Worm (Caenorhabditis elegans): ENCODE measurements around the gene C07D8.6.
A peak's percentile ranks its signal among the peaks of the same experiment; 100 is the strongest.

The C07D8.6 gene

DNA sequence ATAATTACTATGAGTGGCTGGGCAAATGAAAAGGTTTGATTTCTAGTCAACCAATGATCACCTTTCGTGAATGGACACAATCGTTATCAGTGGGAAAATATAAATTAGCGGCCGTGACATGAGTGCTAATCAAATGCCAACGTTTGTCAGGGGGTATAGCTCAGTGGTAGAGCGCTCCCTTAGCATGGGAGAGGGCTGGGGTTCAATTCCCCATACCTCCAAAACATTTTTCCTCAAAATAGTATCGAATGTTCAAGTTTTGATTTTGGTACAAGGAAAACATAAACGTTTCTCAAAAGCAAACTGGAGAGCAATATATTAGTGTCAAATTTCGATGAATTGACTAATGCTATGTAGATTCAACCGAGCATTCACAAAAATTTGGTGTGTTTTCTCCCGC is 17.7 kb upstream of the C07D8.6 start:
- peak; percentile 23 for TF ChIP-seq crh-2 (tag; optimal IDR thresholded peaks at IDR 0.05)
- peak; percentile 24 for TF ChIP-seq nhr-129 (tag; optimal IDR thresholded peaks at IDR 0.05)
- TF ChIP-seq F13H6.1 (tag; optimal IDR thresholded peaks at IDR 0.05) = peak; percentile 39
- no peak for TF ChIP-seq mdl-1 (tag; optimal IDR thresholded peaks at IDR 0.05)
- no peak for TF ChIP-seq skn-1 (tag; optimal IDR thresholded peaks at IDR 0.05)
- no peak for TF ChIP-seq elt-1 (tag; optimal IDR thresholded peaks at IDR 0.05)
- peak; percentile 34 for TF ChIP-seq nhr-10 (tag; optimal IDR thresholded peaks at IDR 0.05)
- TF ChIP-seq sem-4 (tag; optimal IDR thresholded peaks at IDR 0.05) = no peak
- no peak for TF ChIP-seq lin-13 (GFP tag; optimal IDR thresholded peaks at IDR 0.05)
- no peak for TF ChIP-seq nhr-11 (tag; optimal IDR thresholded peaks at IDR 0.05)
- TF ChIP-seq zag-1 (tag; optimal IDR thresholded peaks at IDR 0.05) = no peak
- TF ChIP-seq nhr-77 (tag; optimal IDR thresholded peaks at IDR 0.05) = no peak
- peak; percentile 25 for TF ChIP-seq fos-1 (tag; optimal IDR thresholded peaks at IDR 0.05)
- TF ChIP-seq mab-5 (tag; optimal IDR thresholded peaks at IDR 0.05) = no peak
- no peak for TF ChIP-seq unc-39 (tag; optimal IDR thresholded peaks at IDR 0.05)
- TF ChIP-seq sma-9 (GFP tag; optimal IDR thresholded peaks at IDR 0.05) = peak; percentile 62
- no peak for TF ChIP-seq sma-9 (tag; optimal IDR thresholded peaks at IDR 0.05)
- TF ChIP-seq nhr-21 (tag; optimal IDR thresholded peaks at IDR 0.05) = peak; percentile 53
- peak; percentile 52 for TF ChIP-seq sma-3 (GFP tag; optimal IDR thresholded peaks at IDR 0.05)
- TF ChIP-seq lsy-2 (tag; optimal IDR thresholded peaks at IDR 0.05) = peak in 1 of 2 experiments; percentile 30

DNA sequence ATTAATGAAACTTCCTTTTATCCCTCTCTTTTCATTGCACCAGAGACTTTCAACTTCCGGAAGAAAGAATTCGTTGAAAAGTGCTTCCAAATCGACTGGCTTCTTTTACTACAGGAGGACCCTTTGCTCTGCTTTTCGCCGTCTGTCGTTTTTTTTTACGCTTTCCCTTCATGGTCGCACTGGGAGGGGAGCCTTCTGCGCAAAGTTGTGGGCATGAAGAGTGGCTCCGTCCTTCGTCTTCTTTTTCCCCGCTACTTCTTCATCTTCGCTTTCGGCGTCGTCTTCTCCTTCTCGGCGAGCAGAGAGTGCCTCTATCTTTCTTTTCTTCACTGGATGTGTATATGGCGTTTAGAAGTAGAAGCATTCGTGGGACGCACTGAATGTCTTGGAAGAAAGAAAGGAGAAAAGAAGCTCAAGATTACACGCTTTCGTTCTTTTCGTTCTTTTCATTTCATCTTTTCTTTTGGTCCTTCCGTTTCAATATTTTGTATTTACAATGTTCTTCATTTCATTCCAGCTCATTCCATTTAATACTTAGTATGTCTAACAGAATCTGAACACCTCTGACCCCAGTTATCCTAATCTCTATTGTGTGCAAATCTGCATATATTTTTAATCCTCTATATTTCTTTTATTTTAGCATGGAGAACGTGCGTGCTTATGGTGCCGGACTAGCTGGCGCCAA is 14.2 kb upstream of the C07D8.6 start, which contains the start of gene sng-1:
sng-1 (plus strand) TSS at position 635 of the 685 bp plus-strand sequence.
- TF ChIP-seq lsy-2 (tag; optimal IDR thresholded peaks at IDR 0.05) (peak in 1 of 2 experiments; percentile 13), unc-55 (GFP tag; optimal IDR thresholded peaks at IDR 0.05) (peak; percentile 23), R02D3.7 (tag; optimal IDR thresholded peaks at IDR 0.05) (no peak), nhr-129 (tag; optimal IDR thresholded peaks at IDR 0.05) (peak; percentile 5), zag-1 (tag; optimal IDR thresholded peaks at IDR 0.05) (peak; percentile 40), F13H6.1 (tag; optimal IDR thresholded peaks at IDR 0.05) (peak; percentile 29), ceh-16 (tag; optimal IDR thresholded peaks at IDR 0.05) (no peak), C34F6.9 (tag; optimal IDR thresholded peaks at IDR 0.05) (peak; percentile 43)

DNA sequence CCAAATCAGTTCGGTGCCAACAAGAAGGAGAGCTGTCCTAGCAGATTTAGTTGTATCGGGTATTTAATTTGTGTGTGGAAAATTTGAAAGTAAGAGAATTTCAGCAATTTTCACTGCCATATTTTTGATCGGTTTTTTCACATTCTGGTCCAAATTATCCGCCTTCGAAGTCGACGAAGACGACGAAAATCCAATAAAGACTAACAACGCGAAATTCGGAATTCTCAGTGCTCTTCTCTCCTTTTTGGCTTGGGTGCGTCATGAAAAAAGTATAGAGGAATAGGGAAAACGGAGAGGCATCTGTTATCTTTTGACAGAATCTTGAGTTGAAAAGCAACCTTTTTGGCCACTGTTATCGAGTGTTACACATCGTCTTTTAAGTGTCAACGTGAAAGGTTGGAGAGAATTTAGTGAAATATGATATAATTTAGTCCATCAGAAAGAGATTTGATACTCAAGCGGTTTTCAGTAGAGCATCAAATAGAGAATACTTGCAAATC is 13.2 kb upstream of the C07D8.6 start:
- TF ChIP-seq nhr-10 (tag; optimal IDR thresholded peaks at IDR 0.05) (no peak), unc-55 (GFP tag; optimal IDR thresholded peaks at IDR 0.05) (peak; percentile 20)

DNA sequence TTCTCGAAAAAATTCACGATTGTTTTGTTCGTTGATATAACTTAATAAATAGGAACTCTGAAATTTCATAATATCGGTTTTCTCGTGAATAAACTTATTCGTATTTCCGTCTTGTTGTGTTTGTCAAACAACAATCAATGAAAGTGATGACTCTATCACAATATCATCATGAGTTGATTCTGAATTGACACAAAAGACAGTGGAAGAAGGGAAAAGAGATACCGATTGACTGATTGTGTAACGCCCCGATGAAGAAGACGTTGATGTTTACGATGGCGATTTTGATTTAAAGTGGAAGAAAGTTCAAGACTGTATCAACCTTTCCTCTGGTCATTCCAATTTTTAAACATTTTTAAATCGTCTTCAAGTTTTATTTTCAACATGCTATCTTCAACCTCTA is 11.7 kb upstream of the C07D8.6 start, which contains the start of gene ttr-59:
ttr-59 (plus strand) TSS at position 218 of the 400 bp plus-strand sequence.
- TF ChIP-seq nhr-21 (tag; optimal IDR thresholded peaks at IDR 0.05) (peak; percentile 25), blmp-1 (tag; optimal IDR thresholded peaks at IDR 0.05; ENCODE audit: insufficient read depth) (peak; percentile 69), fos-1 (tag; optimal IDR thresholded peaks at IDR 0.05) (no peak), lin-39 (tag; optimal IDR thresholded peaks at IDR 0.05) (no peak), peb-1 (tag; optimal IDR thresholded peaks at IDR 0.05) (no peak), mbf-1 (tag; optimal IDR thresholded peaks at IDR 0.05) (no peak), F13H6.1 (tag; optimal IDR thresholded peaks at IDR 0.05) (no peak), zag-1 (tag; optimal IDR thresholded peaks at IDR 0.05) (no peak), nhr-6 (tag; optimal IDR thresholded peaks at IDR 0.05) (no peak), ceh-82 (tag; optimal IDR thresholded peaks at IDR 0.05) (no peak), nhr-25 (tag; optimal IDR thresholded peaks at IDR 0.05) (peak; percentile 51), lin-11 (tag; optimal IDR thresholded peaks at IDR 0.05) (no peak), snpc-4 (tag; optimal IDR thresholded peaks at IDR 0.05) (no peak), elt-1 (tag; optimal IDR thresholded peaks at IDR 0.05) (no peak), ztf-1 (GFP tag; conservative IDR thresholded peaks at IDR 0.05) (no peak), gmeb-1 (tag; optimal IDR thresholded peaks at IDR 0.05) (no peak), R02D3.7 (tag; optimal IDR thresholded peaks at IDR 0.05) (no peak), ztf-11 (tag; optimal IDR thresholded peaks at IDR 0.05) (no peak), lin-13 (GFP tag; optimal IDR thresholded peaks at IDR 0.05) (no peak), nhr-77 (tag; optimal IDR thresholded peaks at IDR 0.05) (no peak), alr-1 (tag; optimal IDR thresholded peaks at IDR 0.05) (no peak), dmd-4 (tag; optimal IDR thresholded peaks at IDR 0.05) (no peak), unc-55 (GFP tag; optimal IDR thresholded peaks at IDR 0.05) (no peak), sma-3 (GFP tag; optimal IDR thresholded peaks at IDR 0.05) (peak; percentile 65), nhr-237 (tag; optimal IDR thresholded peaks at IDR 0.05) (no peak), aly-2 (tag; optimal IDR thresholded peaks at IDR 0.05) (no peak), skn-1 (tag; optimal IDR thresholded peaks at IDR 0.05) (no peak), nhr-11 (tag; optimal IDR thresholded peaks at IDR 0.05) (no peak), mdl-1 (tag; optimal IDR thresholded peaks at IDR 0.05) (no peak), C34F6.9 (tag; optimal IDR thresholded peaks at IDR 0.05) (no peak), egl-27 (tag; optimal IDR thresholded peaks at IDR 0.05) (no peak)
